Worm (Caenorhabditis elegans): ENCODE measurements around the gene B0285.3.

B0285.3 gene

ce11 chrIII:4343070-4343469 lies at the start of gene B0285.3, which contains the start of gene lcmt-1:
TSS of gene B0285.3 (minus strand) at chrIII:4343336.
TSS of gene lcmt-1 (plus strand) at chrIII:4343446.
- TF ChIP-seq elt-1 (tag; optimal IDR thresholded peaks at IDR 0.05) (no peak), gmeb-1 (tag; optimal IDR thresholded peaks at IDR 0.05) (peak; percentile 54), unc-55 (GFP tag; optimal IDR thresholded peaks at IDR 0.05) (peak; percentile 40), lsy-2 (tag; optimal IDR thresholded peaks at IDR 0.05) (peak in 1 of 2 experiments; percentile 68), crh-2 (tag; optimal IDR thresholded peaks at IDR 0.05) (peak; percentile 24), C34F6.9 (tag; optimal IDR thresholded peaks at IDR 0.05) (peak; percentile 50), skn-1 (tag; optimal IDR thresholded peaks at IDR 0.05) (no peak), nhr-25 (tag; optimal IDR thresholded peaks at IDR 0.05) (peak; percentile 29), mdl-1 (tag; optimal IDR thresholded peaks at IDR 0.05) (no peak), sma-3 (GFP tag; optimal IDR thresholded peaks at IDR 0.05) (peak; percentile 39), sma-9 (GFP tag; optimal IDR thresholded peaks at IDR 0.05) (peak; percentile 17), sma-9 (tag; optimal IDR thresholded peaks at IDR 0.05) (no peak), lin-13 (GFP tag; optimal IDR thresholded peaks at IDR 0.05) (no peak), R02D3.7 (tag; optimal IDR thresholded peaks at IDR 0.05) (no peak), F13H6.1 (tag; optimal IDR thresholded peaks at IDR 0.05) (peak; percentile 43)

- TF ChIP-seq mdl-1 (tag; optimal IDR thresholded peaks at IDR 0.05), result no peak
- no peak for TF ChIP-seq nhr-21 (tag; optimal IDR thresholded peaks at IDR 0.05)
- TF ChIP-seq ceh-16 (tag; optimal IDR thresholded peaks at IDR 0.05), result peak; percentile 12
- TF ChIP-seq unc-55 (GFP tag; optimal IDR thresholded peaks at IDR 0.05), result no peak
- TF ChIP-seq ZK546.5 (tag; optimal IDR thresholded peaks at IDR 0.05), result no peak
Observed at ce11 chrIII:4391938-4392337, 48.8 kb upstream of the B0285.3 start.

ce11 chrIII:4391319-4391718 lies 48.2 kb upstream of the B0285.3 start:
- TF ChIP-seq R02D3.7 (tag; optimal IDR thresholded peaks at IDR 0.05) (no peak), nhr-129 (tag; optimal IDR thresholded peaks at IDR 0.05) (no peak), unc-55 (GFP tag; optimal IDR thresholded peaks at IDR 0.05) (no peak), nhr-11 (tag; optimal IDR thresholded peaks at IDR 0.05) (no peak), blmp-1 (tag; optimal IDR thresholded peaks at IDR 0.05; ENCODE audit: insufficient read depth) (peak; percentile 66), lin-39 (tag; optimal IDR thresholded peaks at IDR 0.05) (no peak), unc-62 (GFP tag; optimal IDR thresholded peaks at IDR 0.05) (no peak)

- no peak for TF ChIP-seq lsy-2 (tag; optimal IDR thresholded peaks at IDR 0.05)
- no peak for TF ChIP-seq nhr-6 (tag; optimal IDR thresholded peaks at IDR 0.05)
- TF ChIP-seq aly-2 (tag; optimal IDR thresholded peaks at IDR 0.05), result no peak
- no peak for TF ChIP-seq skn-1 (tag; optimal IDR thresholded peaks at IDR 0.05)
- TF ChIP-seq ceh-82 (tag; optimal IDR thresholded peaks at IDR 0.05), result no peak
Observed at ce11 chrIII:4390421-4390820, 47.3 kb upstream of the B0285.3 start.

- TF ChIP-seq lsy-2 (tag; optimal IDR thresholded peaks at IDR 0.05) (no peak), lin-39 (tag; optimal IDR thresholded peaks at IDR 0.05) (no peak), unc-55 (GFP tag; optimal IDR thresholded peaks at IDR 0.05) (no peak), sem-4 (tag; optimal IDR thresholded peaks at IDR 0.05) (no peak), F13H6.1 (tag; optimal IDR thresholded peaks at IDR 0.05) (no peak), nhr-237 (tag; optimal IDR thresholded peaks at IDR 0.05) (no peak), ZK546.5 (tag; optimal IDR thresholded peaks at IDR 0.05) (no peak)
Observed at ce11 chrIII:4384487-4384886, 41.4 kb upstream of the B0285.3 start, which contains the start of gene pals-28. TSS of gene pals-28 (plus strand) at chrIII:4384787.

- TF ChIP-seq sem-4 (tag; optimal IDR thresholded peaks at IDR 0.05), result no peak
- TF ChIP-seq ceh-82 (tag; optimal IDR thresholded peaks at IDR 0.05), result no peak
- TF ChIP-seq C34F6.9 (tag; optimal IDR thresholded peaks at IDR 0.05), result no peak
- no peak for TF ChIP-seq mdl-1 (tag; optimal IDR thresholded peaks at IDR 0.05)
- no peak for TF ChIP-seq sma-3 (GFP tag; optimal IDR thresholded peaks at IDR 0.05)
- no peak for TF ChIP-seq elt-3 (tag; optimal IDR thresholded peaks at IDR 0.05)
- TF ChIP-seq sma-9 (GFP tag; optimal IDR thresholded peaks at IDR 0.05), result no peak
- TF ChIP-seq sma-9 (tag; optimal IDR thresholded peaks at IDR 0.05), result no peak
- TF ChIP-seq nhr-6 (tag; optimal IDR thresholded peaks at IDR 0.05), result no peak
- TF ChIP-seq ztf-11 (tag; optimal IDR thresholded peaks at IDR 0.05), result no peak
- no peak for TF ChIP-seq zag-1 (tag; optimal IDR thresholded peaks at IDR 0.05)
- no peak for TF ChIP-seq lin-11 (tag; optimal IDR thresholded peaks at IDR 0.05)
- no peak for TF ChIP-seq nhr-23 (tag; optimal IDR thresholded peaks at IDR 0.05)
- TF ChIP-seq nhr-10 (tag; optimal IDR thresholded peaks at IDR 0.05), result no peak
- TF ChIP-seq unc-55 (GFP tag; optimal IDR thresholded peaks at IDR 0.05), result no peak
Observed at ce11 chrIII:4382118-4382517, 39.0 kb upstream of the B0285.3 start.

All from whole organism, L2 larva.